Worm (Caenorhabditis elegans) whole organism, late embryonic: Measurements from ENCODE around the gene F16G10.8.

ENCODE experiments used
- C08G9.2 ChIP-seq: sonication (generic microtip); optimal IDR thresholded peaks from 2 replicates; lab custom pipeline; 2016; ENCODE audit warnings: mild to moderate bottlenecking, missing genetic modification characterization, moderate library complexity, missing compliant biosample characterization
- K02D7.2 ChIP-seq: sonication (generic microtip); optimal IDR thresholded peaks from 2 replicates; lab custom pipeline; 2017; ENCODE audit warnings: mild to moderate bottlenecking, missing genetic modification characterization, missing compliant biosample characterization
- ahr-1 ChIP-seq: sonication (generic microtip); optimal IDR thresholded peaks from 2 replicates; lab custom pipeline; 2016; ENCODE audit warnings: missing genetic modification characterization, missing compliant biosample characterization
- ama-1 ChIP-seq: fragments of 150-350 bp; optimal IDR thresholded peaks from 2 replicates; lab custom pipeline; 2014
- ceh-14 ChIP-seq: sonication (generic microtip); optimal IDR thresholded peaks from 2 replicates; lab custom pipeline; 2016; ENCODE audit warnings: missing genotype, missing genetic modification characterization, missing compliant biosample characterization
- ceh-18 ChIP-seq: sonication (generic microtip); optimal IDR thresholded peaks from 2 replicates; lab custom pipeline; 2016; ENCODE audit warnings: missing genetic modification characterization, missing compliant biosample characterization
- ceh-19 ChIP-seq: fragments of 200-800 bp; sonication (Bioruptor generic); optimal IDR thresholded peaks from 2 replicates; lab custom pipeline; 2018; ENCODE audit warnings: mild to moderate bottlenecking, missing genetic modification characterization, missing compliant biosample characterization
- ceh-22 ChIP-seq: sonication (generic microtip); optimal IDR thresholded peaks from 2 replicates; lab custom pipeline; 2017; ENCODE audit warnings: missing biosample characterization, missing genetic modification characterization
- ceh-30 ChIP-seq: fragments of 150-350 bp; optimal IDR thresholded peaks from 2 replicates; lab custom pipeline; 2014; ENCODE audit warnings: missing biosample characterization, missing genetic modification characterization
- ceh-31 ChIP-seq: sonication (generic microtip); optimal IDR thresholded peaks from 2 replicates; lab custom pipeline; 2016; ENCODE audit warnings: missing genetic modification characterization, missing compliant biosample characterization
- ceh-6 ChIP-seq: fragments of 200-800 bp; sonication (Bioruptor generic); optimal IDR thresholded peaks from 2 replicates; lab custom pipeline; 2018; ENCODE audit warnings: mild to moderate bottlenecking, missing genetic modification characterization, missing compliant biosample characterization
- che-1 ChIP-seq: sonication (generic microtip); optimal IDR thresholded peaks from 2 replicates; lab custom pipeline; 2016; ENCODE audit warnings: mild to moderate bottlenecking, missing genetic modification characterization, missing compliant biosample characterization
- elt-2 ChIP-seq: sonication (generic microtip); optimal IDR thresholded peaks from 2 replicates; lab custom pipeline; 2016; ENCODE audit warnings: missing genetic modification reagents, missing genetic modification characterization, missing compliant biosample characterization
- ets-4 ChIP-seq: sonication (generic microtip); optimal IDR thresholded peaks from 2 replicates; lab custom pipeline; 2016; ENCODE audit warnings: missing genetic modification characterization, missing compliant biosample characterization
- eyg-1 ChIP-seq: sonication (generic microtip); optimal IDR thresholded peaks from 2 replicates; lab custom pipeline; 2016; ENCODE audit warnings: missing genotype, missing genetic modification characterization, missing compliant biosample characterization
- fax-1 ChIP-seq: sonication (generic microtip); optimal IDR thresholded peaks from 2 replicates; lab custom pipeline; 2016; ENCODE audit warnings: missing genotype, missing genetic modification characterization, missing compliant biosample characterization
- fkh-10 ChIP-seq: fragments of 150-350 bp; optimal IDR thresholded peaks from 2 replicates; lab custom pipeline; 2014; ENCODE audit warnings: missing biosample characterization, missing genetic modification reagents, missing genetic modification characterization
- fkh-6 ChIP-seq: sonication (generic microtip); optimal IDR thresholded peaks from 2 replicates; lab custom pipeline; 2016; ENCODE audit warnings: missing genetic modification characterization, missing compliant biosample characterization
- hlh-6 ChIP-seq: sonication (generic microtip); optimal IDR thresholded peaks from 2 replicates; lab custom pipeline; 2016; ENCODE audit warnings: missing genotype, missing genetic modification characterization, missing compliant biosample characterization
- hlh-8 ChIP-seq: sonication (generic microtip); optimal IDR thresholded peaks from 2 replicates; lab custom pipeline; 2016; ENCODE audit warnings: missing genotype, missing genetic modification characterization, missing compliant biosample characterization
- mec-3 ChIP-seq: sonication (generic microtip); optimal IDR thresholded peaks from 2 replicates; lab custom pipeline; 2016; ENCODE audit warnings: borderline replicate concordance, missing genetic modification characterization, missing compliant biosample characterization
- nfya-1 ChIP-seq: sonication (generic microtip); optimal IDR thresholded peaks from 2 replicates; lab custom pipeline; 2017; ENCODE audit warnings: missing genetic modification characterization, mild to moderate bottlenecking, missing compliant biosample characterization, antibody characterized with exemption, moderate library complexity
- nhr-11 ChIP-seq: fragments of 150-350 bp; optimal IDR thresholded peaks from 2 replicates; lab custom pipeline; 2014; ENCODE audit warnings: missing biosample characterization, missing genetic modification characterization
- npax-4 ChIP-seq: sonication (generic microtip); optimal IDR thresholded peaks from 2 replicates; lab custom pipeline; 2016; ENCODE audit warnings: missing genetic modification characterization, missing compliant biosample characterization
- odd-2 ChIP-seq: sonication (generic microtip); optimal IDR thresholded peaks from 2 replicates; lab custom pipeline; 2017; ENCODE audit warnings: antibody characterized with exemption, mild to moderate bottlenecking, missing genetic modification characterization, missing compliant biosample characterization
- pag-3 ChIP-seq: sonication (generic microtip); optimal IDR thresholded peaks from 2 replicates; lab custom pipeline; 2016; ENCODE audit warnings: missing compliant biosample characterization, missing genetic modification characterization, borderline replicate concordance
- pat-9 ChIP-seq: fragments of 200-800 bp; sonication (Bioruptor generic); optimal IDR thresholded peaks from 2 replicates; lab custom pipeline; 2018; ENCODE audit warnings: mild to moderate bottlenecking, missing genetic modification characterization, moderate library complexity, missing compliant biosample characterization
- pha-2 ChIP-seq: sonication (generic microtip); optimal IDR thresholded peaks from 2 replicates; lab custom pipeline; 2017; ENCODE audit warnings: mild to moderate bottlenecking, missing genetic modification characterization, missing compliant biosample characterization
- pqm-1 ChIP-seq: sonication (generic microtip); optimal IDR thresholded peaks from 2 replicates; lab custom pipeline; 2016; ENCODE audit warnings: missing genetic modification characterization, missing compliant biosample characterization
- tbx-2 ChIP-seq: sonication (generic microtip); optimal IDR thresholded peaks from 2 replicates; lab custom pipeline; 2016; ENCODE audit warnings: missing genetic modification characterization, missing compliant biosample characterization
- tbx-7 ChIP-seq: sonication (generic microtip); optimal IDR thresholded peaks from 2 replicates; lab custom pipeline; 2016; ENCODE audit warnings: missing genotype, missing genetic modification characterization, missing compliant biosample characterization
- unc-3 ChIP-seq, 2 experiments: fragments of 200-800 bp in 1 of 2; sonication (Bioruptor generic) in 1 of 2; sonication (generic microtip) in 1 of 2; conservative IDR thresholded peaks in 1 of 2; optimal IDR thresholded peaks in 1 of 2; 2 replicates each; pipeline versions ENCODE4 v1.3.6 to Lab custom; 2016 to 2022; ENCODE audit warnings: missing compliant biosample characterization in 2 of 2, missing genetic modification characterization in 2 of 2, missing genetic modification reagents in 1 of 2

Gene F16G10.8

ce11 chrII:2377751-2378150 lies 5.5 kb downstream of the F16G10.8 start, which contains the start of gene F16G10.6:
TSS of gene F16G10.6 (minus strand) at chrII:2377851.
- TF ChIP-seq ets-4 (tag; lab: Kevin White, UChicago) (no peak), tbx-7 (tag; lab: Kevin White, UChicago) (no peak), nfya-1 (tag; lab: Kevin White, UChicago) (no peak), ceh-14 (no peak), fkh-6 (tag; lab: Kevin White, UChicago) (no peak), ceh-22 (tag; lab: Kevin White, UChicago) (no peak), pqm-1 (tag; lab: Kevin White, UChicago) (no peak), mec-3 (tag; lab: Kevin White, UChicago) (no peak), unc-3 (GFP tag; conservative IDR thresholded peaks at IDR 0.05; lab: Robert Waterston, UW) (no peak), unc-3 (tag; optimal IDR thresholded peaks at IDR 0.05; lab: Kevin White, UChicago) (no peak), ceh-19 (GFP tag; lab: Kevin White, UChicago) (no peak)

- TF ChIP-seq hlh-8 (tag; lab: Kevin White, UChicago) = no peak
- no peak for TF ChIP-seq che-1 (tag; lab: Kevin White, UChicago)
- TF ChIP-seq ceh-18 (tag; lab: Kevin White, UChicago) = no peak
These were observed 8.3 kb downstream of the F16G10.8 start, which contains the start of gene F16G10.2 for ce11 chrII:2374973-2375372. TSS of gene F16G10.2 (plus strand) at chrII:2375273.

- TF ChIP-seq elt-2 (no peak), ceh-30 (no peak), ceh-31 (tag; lab: Kevin White, UChicago) (no peak), fkh-10 (GFP tag; lab: Kevin White, UChicago) (no peak)
These were observed 11.1 kb downstream of the F16G10.8 start, which contains the start of gene F16G10.3 for ce11 chrII:2372090-2372489. TSS of gene F16G10.3 (plus strand) at chrII:2372390.

ce11 chrII:2368956-2369355 lies 14.3 kb downstream of the F16G10.8 start, which contains the start of gene hpo-25:
TSS of gene hpo-25 (plus strand) at chrII:2369256.
- TF ChIP-seq pat-9 = no peak
- no peak for TF ChIP-seq fkh-10 (GFP tag; lab: Kevin White, UChicago)
- no peak for TF ChIP-seq pha-2 (tag; lab: Kevin White, UChicago)
- no peak for TF ChIP-seq C08G9.2 (tag; lab: Kevin White, UChicago)
- TF ChIP-seq pag-3 (tag; lab: Kevin White, UChicago) = no peak
- TF ChIP-seq hlh-6 (tag; lab: Kevin White, UChicago) = no peak
- TF ChIP-seq che-1 (tag; lab: Kevin White, UChicago) = no peak
- no peak for TF ChIP-seq ets-4 (tag; lab: Kevin White, UChicago)
- TF ChIP-seq, all 69 proteins: peak for 0

- TF ChIP-seq nhr-11 (tag; lab: Kevin White, UChicago) (no peak), odd-2 (tag; lab: Kevin White, UChicago) (no peak), fax-1 (tag; lab: Kevin White, UChicago) (no peak), K02D7.2 (tag; lab: Kevin White, UChicago) (no peak), ama-1 (lab: Kevin White, UChicago) (no peak), C08G9.2 (tag; lab: Kevin White, UChicago) (no peak), tbx-2 (tag; lab: Kevin White, UChicago) (no peak), eyg-1 (tag; lab: Kevin White, UChicago) (no peak), ceh-31 (tag; lab: Kevin White, UChicago) (no peak), hlh-6 (tag; lab: Kevin White, UChicago) (no peak), ahr-1 (tag; lab: Kevin White, UChicago) (no peak), npax-4 (tag; lab: Kevin White, UChicago) (no peak), ceh-6 (GFP tag; lab: Kevin White, UChicago) (no peak)
These were observed 16.4 kb downstream of the F16G10.8 start, which contains the start of the genes F43C11.12 and F16G10.5 for ce11 chrII:2366623-2367365. TSS of gene F43C11.12 (minus strand) at chrII:2366723. TSS of gene F16G10.5 (plus strand) at chrII:2367315.
